Worm (Caenorhabditis elegans) whole organism, young adult: Measurements from ENCODE around the gene clec-212.

Experiments
- B0019.2 ChIP-seq: fragments of 200-800 bp; sonication (Bioruptor generic); conservative IDR thresholded peaks from 2 replicates; pipeline ENCODE4 v1.3.6; 2022; ENCODE audit warnings: missing genetic modification reagents, missing genetic modification characterization, missing compliant biosample characterization
- B0336.3 ChIP-seq: fragments of 200-800 bp; sonication (Bioruptor generic); IDR thresholded peaks from 2 replicates; pipeline ENCODE4 v1.3.6; 2022; ENCODE audit warnings: missing genetic modification characterization, missing compliant biosample characterization
- C06A6.2 ChIP-seq: fragments of 200-800 bp; sonication (Bioruptor generic); conservative IDR thresholded peaks from 2 replicates; pipeline ENCODE4 v1.3.6; 2022; ENCODE audit warnings: missing genetic modification characterization, missing compliant biosample characterization
- D2030.7 ChIP-seq: fragments of 200-800 bp; sonication (Bioruptor generic); IDR thresholded peaks from 2 replicates; pipeline ENCODE4 v1.3.6; 2022; ENCODE audit warnings: missing genetic modification reagents, missing genetic modification characterization, missing compliant biosample characterization
- F10E7.11 ChIP-seq: sonication (generic microtip); optimal IDR thresholded peaks from 2 replicates; lab custom pipeline; 2017; ENCODE audit warnings: mild to moderate bottlenecking, missing genetic modification characterization, moderate library complexity, missing compliant biosample characterization
- F22D6.2 ChIP-seq: sonication (generic microtip); optimal IDR thresholded peaks from 2 replicates; lab custom pipeline; 2016; ENCODE audit warnings: mild to moderate bottlenecking, missing genetic modification characterization, missing compliant biosample characterization
- F37B4.10 ChIP-seq: fragments of 200-800 bp; sonication (Bioruptor generic); IDR thresholded peaks from 2 replicates; pipeline ENCODE4 v1.3.6; 2022; ENCODE audit warnings: missing genetic modification characterization, missing compliant biosample characterization
- F49E8.2 ChIP-seq: sonication (generic microtip); optimal IDR thresholded peaks from 3 replicates; lab custom pipeline; 2017; ENCODE audit warnings: missing genetic modification characterization, mild to moderate bottlenecking, missing compliant biosample characterization, antibody characterized with exemption, moderate library complexity; ENCODE audit not compliant: insufficient read depth
- F52B5.7 ChIP-seq: sonication (generic microtip); optimal IDR thresholded peaks from 2 replicates; lab custom pipeline; 2016; ENCODE audit warnings: mild to moderate bottlenecking, missing genetic modification characterization, missing compliant biosample characterization
- F55B11.4 ChIP-seq: sonication (generic microtip); optimal IDR thresholded peaks from 2 replicates; lab custom pipeline; 2016; ENCODE audit warnings: missing compliant biosample characterization, missing genetic modification characterization, borderline replicate concordance; ENCODE audit not compliant: insufficient read depth
- akir-1 ChIP-seq: fragments of 200-800 bp; sonication (Bioruptor generic); optimal IDR thresholded peaks from 2 replicates; lab custom pipeline; 2018; ENCODE audit warnings: mild to moderate bottlenecking, missing genetic modification characterization, moderate library complexity, missing compliant biosample characterization
- atf-7 ChIP-seq: sonication (generic microtip); optimal IDR thresholded peaks from 2 replicates; lab custom pipeline; 2017; ENCODE audit warnings: mild to moderate bottlenecking, missing genetic modification characterization, missing compliant biosample characterization
- athp-1 ChIP-seq: sonication (generic microtip); optimal IDR thresholded peaks from 2 replicates; lab custom pipeline; 2017; ENCODE audit warnings: mild to moderate bottlenecking, missing genetic modification characterization, missing compliant biosample characterization
- attf-3 ChIP-seq: fragments of 200-800 bp; sonication (Bioruptor generic); conservative IDR thresholded peaks from 2 replicates; pipeline ENCODE4 v1.3.6; 2022; ENCODE audit warnings: missing genetic modification reagents, missing genetic modification characterization, missing compliant biosample characterization
- attf-5 ChIP-seq: fragments of 200-800 bp; sonication (Bioruptor generic); optimal IDR thresholded peaks from 2 replicates; lab custom pipeline; 2018; ENCODE audit warnings: mild to moderate bottlenecking, missing genetic modification characterization, missing compliant biosample characterization
- bed-1 ChIP-seq: fragments of 200-800 bp; sonication (Bioruptor generic); IDR thresholded peaks from 2 replicates; pipeline ENCODE4 v1.3.6; 2022; ENCODE audit warnings: missing genetic modification reagents, missing genetic modification characterization, missing compliant biosample characterization
- ccch-3 ChIP-seq: fragments of 200-800 bp; sonication (Bioruptor generic); optimal IDR thresholded peaks from 2 replicates; lab custom pipeline; 2018; ENCODE audit warnings: mild to moderate bottlenecking, missing genetic modification characterization, missing compliant biosample characterization
- cebp-1 ChIP-seq, 2 experiments: fragments of 200-800 bp in 1 of 2; sonication (Bioruptor generic) in 1 of 2; sonication (generic microtip) in 1 of 2; IDR thresholded peaks in 1 of 2; optimal IDR thresholded peaks in 1 of 2; 2 replicates each; pipeline versions ENCODE4 v1.3.6 to Lab custom; 2017 to 2022; ENCODE audit warnings: missing compliant biosample characterization in 2 of 2, missing genetic modification characterization in 2 of 2, mild to moderate bottlenecking in 1 of 2, missing genetic modification reagents in 1 of 2, moderate library complexity in 1 of 2
- ceh-91 ChIP-seq: fragments of 200-800 bp; sonication (Bioruptor generic); IDR thresholded peaks from 2 replicates; pipeline ENCODE4 v1.3.6; 2022; ENCODE audit warnings: missing genetic modification reagents, missing genetic modification characterization, missing compliant biosample characterization
- dox-1 ChIP-seq: fragments of 200-800 bp; sonication (Bioruptor generic); IDR thresholded peaks from 2 replicates; pipeline ENCODE4 v1.3.6; 2022; ENCODE audit warnings: missing genetic modification reagents, missing genetic modification characterization, missing compliant biosample characterization
- dpff-1 ChIP-seq: sonication (generic microtip); optimal IDR thresholded peaks from 2 replicates; lab custom pipeline; 2017; ENCODE audit warnings: mild to moderate bottlenecking, missing genetic modification characterization, missing compliant biosample characterization
- dpl-1 ChIP-seq: fragments of 150-350 bp; optimal IDR thresholded peaks from 2 replicates; lab custom pipeline; 2014; ENCODE audit warnings: missing biosample characterization, missing genetic modification reagents, missing genetic modification characterization
- efl-1 ChIP-seq: fragments of 150-350 bp; optimal IDR thresholded peaks from 2 replicates; lab custom pipeline; 2014; ENCODE audit warnings: missing biosample characterization, missing genetic modification reagents, missing genetic modification characterization
- egl-44 ChIP-seq: fragments of 200-800 bp; sonication (Bioruptor generic); IDR thresholded peaks from 2 replicates; pipeline ENCODE4 v1.3.6; 2022; ENCODE audit warnings: missing genetic modification reagents, missing genetic modification characterization, missing compliant biosample characterization
- ekl-4 ChIP-seq: fragments of 200-800 bp; sonication (Bioruptor generic); IDR thresholded peaks from 2 replicates; pipeline ENCODE4 v1.3.6; 2022; ENCODE audit warnings: missing genetic modification reagents, missing genetic modification characterization, missing compliant biosample characterization
- gei-17 ChIP-seq: fragments of 200-800 bp; sonication (Bioruptor generic); optimal IDR thresholded peaks from 2 replicates; lab custom pipeline; 2018; ENCODE audit warnings: mild to moderate bottlenecking, missing genetic modification characterization, missing compliant biosample characterization
- hlh-12 ChIP-seq: sonication (generic microtip); optimal IDR thresholded peaks from 2 replicates; lab custom pipeline; 2016; ENCODE audit warnings: missing genetic modification characterization, missing compliant biosample characterization
- hmg-1.2 ChIP-seq: fragments of 200-800 bp; sonication (Bioruptor generic); IDR thresholded peaks from 2 replicates; pipeline ENCODE4 v1.3.6; 2022; ENCODE audit warnings: missing genetic modification reagents, missing genetic modification characterization, missing compliant biosample characterization
- hsf-1 ChIP-seq: fragments of 200-800 bp; sonication (Bioruptor generic); IDR thresholded peaks from 2 replicates; pipeline ENCODE4 v1.3.6; 2022; ENCODE audit warnings: missing genetic modification reagents, missing genetic modification characterization, missing compliant biosample characterization
- lin-35 ChIP-seq, 3 experiments: fragments of 150-350 bp in 2 of 3; sonication (generic microtip) in 1 of 3; optimal IDR thresholded peaks; 2 replicates each; lab custom pipeline; 2014 to 2018; ENCODE audit warnings: missing biosample characterization in 3 of 3, missing genetic modification characterization in 3 of 3, missing genetic modification reagents in 3 of 3
- lin-40 ChIP-seq: sonication (generic microtip); optimal IDR thresholded peaks from 2 replicates; lab custom pipeline; 2016; ENCODE audit warnings: missing genetic modification characterization, mild to moderate bottlenecking, missing compliant biosample characterization, missing genotype, missing genetic modification reagents
- lsl-1 ChIP-seq: fragments of 200-800 bp; sonication (Bioruptor generic); optimal IDR thresholded peaks from 2 replicates; lab custom pipeline; 2018; ENCODE audit warnings: mild to moderate bottlenecking, missing genetic modification characterization, moderate library complexity, missing compliant biosample characterization
- madf-3 ChIP-seq: fragments of 200-800 bp; sonication (Bioruptor generic); IDR thresholded peaks from 2 replicates; pipeline ENCODE4 v1.3.6; 2022; ENCODE audit warnings: missing genetic modification reagents, missing genetic modification characterization, missing compliant biosample characterization
- madf-6 ChIP-seq: fragments of 200-800 bp; sonication (Bioruptor generic); IDR thresholded peaks from 2 replicates; pipeline ENCODE4 v1.3.6; 2022; ENCODE audit warnings: missing genetic modification reagents, missing genetic modification characterization, missing compliant biosample characterization
- mcd-1 ChIP-seq: fragments of 200-800 bp; sonication (Bioruptor generic); IDR thresholded peaks from 2 replicates; pipeline ENCODE4 v1.3.6; 2022; ENCODE audit warnings: missing genetic modification reagents, missing genetic modification characterization, missing compliant biosample characterization
- mes-4 ChIP-seq: sonication (generic microtip); optimal IDR thresholded peaks from 2 replicates; lab custom pipeline; 2016; ENCODE audit warnings: missing genotype, missing genetic modification characterization, missing compliant biosample characterization
- nhr-80 ChIP-seq: sonication (generic microtip); optimal IDR thresholded peaks from 2 replicates; lab custom pipeline; 2016; ENCODE audit warnings: missing genetic modification characterization, missing compliant biosample characterization
- nhr-90 ChIP-seq: sonication (generic microtip); optimal IDR thresholded peaks from 2 replicates; lab custom pipeline; 2016; ENCODE audit warnings: missing genotype, mild to moderate bottlenecking, missing genetic modification characterization, missing compliant biosample characterization
- pha-4 ChIP-seq: fragments of 150-350 bp; sonication (generic microtip); optimal IDR thresholded peaks from 2 replicates; lab custom pipeline; 2014; ENCODE audit warnings: missing biosample characterization, missing genetic modification reagents, missing genetic modification characterization
- rcor-1 ChIP-seq: fragments of 200-800 bp; sonication (Bioruptor generic); IDR thresholded peaks from 2 replicates; pipeline ENCODE4 v1.3.6; 2022; ENCODE audit warnings: missing genetic modification reagents, missing genetic modification characterization, missing compliant biosample characterization
- rpc-1 ChIP-seq, 2 experiments: fragments of 150-350 bp in 1 of 2; sonication (generic microtip) in 1 of 2; optimal IDR thresholded peaks; 2 replicates each; lab custom pipeline; 2014 to 2018; ENCODE audit warnings: missing biosample characterization in 1 of 2, missing genetic modification characterization in 1 of 2, missing genetic modification reagents in 1 of 2, missing genotype in 1 of 2
- snpc-1.1 ChIP-seq: sonication (generic microtip); optimal IDR thresholded peaks from 2 replicates; lab custom pipeline; 2017; ENCODE audit warnings: missing genetic modification characterization, mild to moderate bottlenecking, missing compliant biosample characterization, antibody characterized with exemption, moderate library complexity, missing genotype, missing genetic modification reagents; ENCODE audit not compliant: insufficient read depth
- snpc-4 ChIP-seq, 5 experiments: fragments of 150-350 bp in 1 of 5; sonication (generic microtip) in 4 of 5; optimal IDR thresholded peaks; 2 replicates each; lab custom pipeline; 2014 to 2018; ENCODE audit warnings: missing genetic modification characterization in 5 of 5, missing biosample characterization in 3 of 5, antibody characterized with exemption in 2 of 5, mild to moderate bottlenecking in 2 of 5, missing compliant biosample characterization in 2 of 5, missing genotype in 2 of 5, moderate library complexity in 2 of 5, missing genetic modification reagents in 1 of 5
- tbp1 ChIP-seq: fragments of 200-800 bp; sonication (Bioruptor generic); optimal IDR thresholded peaks from 2 replicates; lab custom pipeline; 2018; ENCODE audit warnings: mild to moderate bottlenecking, missing genetic modification characterization, missing compliant biosample characterization
- ztf-18 ChIP-seq: sonication (generic microtip); optimal IDR thresholded peaks from 2 replicates; lab custom pipeline; 2016; ENCODE audit warnings: missing genotype, mild to moderate bottlenecking, missing genetic modification characterization, missing compliant biosample characterization
- ztf-25 ChIP-seq: fragments of 200-800 bp; sonication (Bioruptor generic); IDR thresholded peaks from 2 replicates; pipeline ENCODE4 v1.3.6; 2022; ENCODE audit warnings: missing genetic modification reagents, missing genetic modification characterization, missing compliant biosample characterization

The clec-212 gene

ce11 chrV:7580378-7580777, 10.2 kb upstream of the clec-212 start, which contains the start of gene ets-6 (continued):
- peak; percentile 61 for TF ChIP-seq rcor-1 (GFP tag; lab: Robert Waterston, UW)
- 0 out of 2 replicates have a peak, but pooled peaks have one; percentile 10 for TF ChIP-seq B0336.3 (GFP tag; lab: Robert Waterston, UW)
- TF ChIP-seq F22D6.2 (tag; lab: Kevin White, UChicago), result no peak
- TF ChIP-seq hlh-12 (tag; lab: Kevin White, UChicago), result no peak
- TF ChIP-seq C06A6.2 (GFP tag; lab: Robert Waterston, UW), result no peak
- TF ChIP-seq lin-40, result peak; percentile 21
- TF ChIP-seq D2030.7 (GFP tag; lab: Robert Waterston, UW), result peak; percentile 34; the same call in 1 of the 2 replicates
- no peak for TF ChIP-seq gei-17
- TF ChIP-seq athp-1 (tag; lab: Kevin White, UChicago), result peak; percentile 14
- TF ChIP-seq tbp1, result peak; percentile 4
- no peak for TF ChIP-seq atf-7
- peak; percentile 93 for TF ChIP-seq mcd-1
- TF ChIP-seq dox-1 (GFP tag; lab: Robert Waterston, UW), result peak; percentile 56
- TF ChIP-seq rpc-1 (optimal IDR thresholded peaks at IDR 0.05; lab: Kevin White, UChicago), result no peak
- TF ChIP-seq rpc-1 (tag; optimal IDR thresholded peaks at IDR 0.05; lab: Kevin White, UChicago), result no peak
- TF ChIP-seq ztf-25, result no peak
- peak; percentile 25; the same call in 1 of the 2 replicates for TF ChIP-seq ekl-4 (GFP tag; lab: Robert Waterston, UW)
- TF ChIP-seq mes-4 (tag; lab: Kevin White, UChicago), result no peak
- no peak for TF ChIP-seq bed-1
- no peak for TF ChIP-seq snpc-1.1
- TF ChIP-seq hmg-1.2, result peak; percentile 91
- TF ChIP-seq efl-1 (GFP tag; lab: Kevin White, UChicago), result peak; percentile 10
- no peak for TF ChIP-seq attf-3 (GFP tag; lab: Robert Waterston, UW)
- no peak for TF ChIP-seq F52B5.7 (tag; lab: Kevin White, UChicago)
- no peak for TF ChIP-seq B0019.2 (GFP tag; lab: Robert Waterston, UW)
- TF ChIP-seq ccch-3 (GFP tag; lab: Kevin White, UChicago), result no peak
- no peak for TF ChIP-seq egl-44
- TF ChIP-seq F49E8.2, result no peak
- peak; percentile 78 for TF ChIP-seq attf-5 (GFP tag; lab: Kevin White, UChicago)
- peak; percentile 45; the same call in 1 of the 2 replicates for TF ChIP-seq madf-6 (GFP tag; lab: Robert Waterston, UW)

- TF ChIP-seq ztf-18 (tag; lab: Kevin White, UChicago) (peak; percentile 93), lsl-1 (GFP tag; lab: Kevin White, UChicago) (peak; percentile 41), akir-1 (GFP tag; lab: Kevin White, UChicago) (no peak), lin-35 (GFP tag; optimal IDR thresholded peaks at IDR 0.05; lab: Kevin White, UChicago) (peak in 1 of 3 experiments; percentile 75), hsf-1 (GFP tag; lab: Robert Waterston, UW) (peak; percentile 53), madf-3 (GFP tag; lab: Robert Waterston, UW) (no peak), mcd-1 (peak; percentile 80), cebp-1 (GFP tag; IDR thresholded peaks at IDR 0.05; lab: Robert Waterston, UW) (no peak), cebp-1 (tag; optimal IDR thresholded peaks at IDR 0.05; lab: Kevin White, UChicago) (peak; percentile 45), attf-3 (GFP tag; lab: Robert Waterston, UW) (no peak), pha-4 (tag; lab: Kevin White, UChicago) (no peak), B0019.2 (GFP tag; lab: Robert Waterston, UW) (no peak), nhr-80 (tag; lab: Kevin White, UChicago) (peak; percentile 1), dox-1 (GFP tag; lab: Robert Waterston, UW) (0 out of 2 replicates have a peak, but pooled peaks have one; percentile 16), F55B11.4 (tag; lab: Kevin White, UChicago) (no peak), dpff-1 (tag; lab: Kevin White, UChicago) (no peak), F10E7.11 (tag; lab: Kevin White, UChicago) (no peak), F37B4.10 (GFP tag; lab: Robert Waterston, UW) (no peak), bed-1 (no peak), ceh-91 (GFP tag; lab: Robert Waterston, UW) (0 out of 2 replicates have a peak, but pooled peaks have one; percentile 11), hmg-1.2 (no peak), dpl-1 (GFP tag; lab: Kevin White, UChicago) (no peak), nhr-90 (tag; lab: Kevin White, UChicago) (no peak), snpc-4 (GFP tag; optimal IDR thresholded peaks at IDR 0.05; lab: Kevin White, UChicago) (no peak), snpc-4 (tag; optimal IDR thresholded peaks at IDR 0.05; lab: Kevin White, UChicago) (peak in 2 of 4 experiments; percentile 34 to 47), snpc-1.1 (peak; percentile 24)
Observed at ce11 chrV:7575563-7575962, 5.4 kb upstream of the clec-212 start, which contains the start of the genes snu-66 and ints-9. TSS of gene snu-66 (minus strand) at chrV:7575670. TSS of gene ints-9 (plus strand) at chrV:7575802.
